Fruit fly (Drosophila melanogaster) whole organism, embryonic: ENCODE data around the gene upSET.
A peak's percentile ranks its signal among the peaks of the same experiment; 100 is the strongest.

ENCODE experiments used
- Abd-B ChIP-seq: fragments of 200-800 bp; sonication (Bioruptor generic); optimal IDR thresholded peaks from 2 replicates; lab custom pipeline; 2018; ENCODE audit warnings: missing biosample characterization, mild to moderate bottlenecking, missing genetic modification characterization, moderate library complexity
- Adf1 ChIP-seq: fragments of 200-800 bp; sonication (Bioruptor generic); IDR thresholded peaks from 2 replicates; pipeline ENCODE4 v1.3.6; 2022; ENCODE audit warnings: missing biosample characterization, missing genetic modification characterization
- Blimp-1 ChIP-seq: fragments of 200-800 bp; sonication (Bioruptor generic); optimal IDR thresholded peaks from 3 replicates; lab custom pipeline; 2018; ENCODE audit warnings: missing biosample characterization, missing genetic modification characterization, mild to moderate bottlenecking, moderate library complexity, missing genetic modification reagents
- CG10209 ChIP-seq: fragments of 200-800 bp; sonication (Bioruptor generic); optimal IDR thresholded peaks from 3 replicates; lab custom pipeline; 2017; ENCODE audit warnings: missing biosample characterization, mild to moderate bottlenecking, missing genetic modification characterization, missing genetic modification reagents
- CG11504 ChIP-seq: fragments of 200-800 bp; sonication (Bioruptor generic); optimal IDR thresholded peaks from 3 replicates; lab custom pipeline; 2019; ENCODE audit warnings: missing biosample characterization, mild to moderate bottlenecking, missing genetic modification characterization, moderate library complexity
- CG12104 ChIP-seq: fragments of 200-800 bp; sonication (Bioruptor generic); optimal IDR thresholded peaks from 3 replicates; lab custom pipeline; 2016; ENCODE audit warnings: missing biosample characterization, missing genetic modification characterization
- CG12236 ChIP-seq: fragments of 200-800 bp; sonication (Bioruptor generic); optimal IDR thresholded peaks from 2 replicates; lab custom pipeline; 2016; ENCODE audit warnings: missing biosample characterization, missing genetic modification characterization
- CG13123 ChIP-seq: fragments of 200-800 bp; sonication (Bioruptor generic); optimal IDR thresholded peaks from 2 replicates; lab custom pipeline; 2016; ENCODE audit warnings: missing biosample characterization, missing genetic modification characterization
- CG15073 ChIP-seq: fragments of 200-800 bp; sonication (Bioruptor generic); optimal IDR thresholded peaks from 2 replicates; lab custom pipeline; 2016; ENCODE audit warnings: missing biosample characterization, missing genetic modification characterization
- CG17361 ChIP-seq: fragments of 200-800 bp; sonication (Bioruptor generic); IDR thresholded peaks from 3 replicates; pipeline ENCODE4 v1.3.6; 2022; ENCODE audit warnings: missing biosample characterization, missing genetic modification characterization
- CG17829 ChIP-seq: fragments of 200-800 bp; optimal IDR thresholded peaks from 2 replicates; lab custom pipeline; 2019; ENCODE audit warnings: missing biosample characterization, mild to moderate bottlenecking, missing genetic modification characterization, moderate library complexity
- CG1832 ChIP-seq: fragments of 200-800 bp; sonication (Bioruptor generic); optimal IDR thresholded peaks from 2 replicates; lab custom pipeline; 2017; ENCODE audit warnings: missing biosample characterization, mild to moderate bottlenecking, missing genetic modification characterization, inconsistent platforms
- CG18619 ChIP-seq: fragments of 200-800 bp; sonication (Bioruptor generic); optimal IDR thresholded peaks from 3 replicates; lab custom pipeline; 2017; ENCODE audit warnings: missing biosample characterization, mild to moderate bottlenecking, missing genetic modification characterization
- CG2129 ChIP-seq: fragments of 200-800 bp; sonication (Bioruptor generic); IDR thresholded peaks from 2 replicates; pipeline ENCODE4 v1.3.6; 2022; ENCODE audit warnings: missing biosample characterization, missing genetic modification characterization; ENCODE audit not compliant: partially characterized antibody
- CG30020 ChIP-seq: fragments of 200-800 bp; optimal IDR thresholded peaks from 2 replicates; lab custom pipeline; 2019; ENCODE audit warnings: missing biosample characterization, mild to moderate bottlenecking, missing genetic modification characterization, moderate library complexity
- CG4282 ChIP-seq: fragments of 200-800 bp; sonication (Bioruptor generic); optimal IDR thresholded peaks from 2 replicates; lab custom pipeline; 2016; ENCODE audit warnings: missing biosample characterization, missing genetic modification characterization
- CG5953 ChIP-seq: fragments of 200-800 bp; sonication (Bioruptor generic); IDR thresholded peaks from 2 replicates; pipeline ENCODE4 v1.3.6; 2022; ENCODE audit warnings: missing biosample characterization, missing genetic modification characterization
- CG6254 ChIP-seq: fragments of 200-800 bp; sonication (Bioruptor generic); optimal IDR thresholded peaks from 3 replicates; lab custom pipeline; 2017; ENCODE audit warnings: mild to moderate bottlenecking, missing biosample characterization, missing genetic modification reagents, missing genetic modification characterization
- CG6654 ChIP-seq: fragments of 200-800 bp; sonication (Bioruptor generic); optimal IDR thresholded peaks from 2 replicates; lab custom pipeline; 2017; ENCODE audit warnings: missing biosample characterization, mild to moderate bottlenecking, missing genetic modification characterization
- CG6765 ChIP-seq: fragments of 200-800 bp; sonication (Bioruptor generic); optimal IDR thresholded peaks from 3 replicates; lab custom pipeline; 2017; ENCODE audit warnings: missing biosample characterization, mild to moderate bottlenecking, missing genetic modification characterization
- CG6854 ChIP-seq: fragments of 200-800 bp; sonication (Bioruptor generic); optimal IDR thresholded peaks from 3 replicates; lab custom pipeline; 2017; ENCODE audit warnings: missing biosample characterization, mild to moderate bottlenecking, missing genetic modification characterization
- CG7928 ChIP-seq: fragments of 200-800 bp; sonication (Bioruptor generic); optimal IDR thresholded peaks from 2 replicates; lab custom pipeline; 2017; ENCODE audit warnings: missing biosample characterization, mild to moderate bottlenecking, missing genetic modification characterization
- Dbx ChIP-seq: fragments of 200-800 bp; sonication (Bioruptor generic); IDR thresholded peaks from 3 replicates; pipeline ENCODE4 v1.3.6; 2022; ENCODE audit warnings: missing biosample characterization, missing genetic modification characterization
- Dfd ChIP-seq, 2 experiments: fragments of >200 bp; optimal IDR thresholded peaks; 2 replicates each; lab custom pipeline; 2017; ENCODE audit warnings: missing biosample characterization in 2 of 2, missing genetic modification characterization in 2 of 2
- H2.0 ChIP-seq: fragments of 200-800 bp; sonication (Bioruptor generic); IDR thresholded peaks from 2 replicates; pipeline ENCODE4 v1.3.6; 2022; ENCODE audit warnings: missing biosample characterization, missing genetic modification characterization
- Lpt ChIP-seq: fragments of >200 bp; optimal IDR thresholded peaks from 2 replicates; lab custom pipeline; 2018; ENCODE audit warnings: missing biosample characterization, missing genetic modification characterization
- Max ChIP-seq: fragments of 200-800 bp; sonication (Bioruptor generic); optimal IDR thresholded peaks from 2 replicates; lab custom pipeline; 2016; ENCODE audit warnings: missing biosample characterization, mild to moderate bottlenecking, missing genetic modification characterization
- NK7.1 ChIP-seq: fragments of 200-800 bp; sonication (Bioruptor generic); optimal IDR thresholded peaks from 3 replicates; lab custom pipeline; 2016; ENCODE audit warnings: missing biosample characterization, missing genetic modification characterization
- Ravus ChIP-seq: fragments of 200-800 bp; sonication (Bioruptor generic); IDR thresholded peaks from 2 replicates; pipeline ENCODE4 v1.3.6; 2022; ENCODE audit warnings: missing biosample characterization, missing genetic modification characterization
- Side ChIP-seq: fragments of 200-800 bp; sonication (Bioruptor generic); optimal IDR thresholded peaks from 2 replicates; lab custom pipeline; 2016; ENCODE audit warnings: missing biosample characterization, missing genetic modification characterization
- Sox100B ChIP-seq: fragments of 200-800 bp; sonication (Bioruptor generic); optimal IDR thresholded peaks from 3 replicates; lab custom pipeline; 2018; ENCODE audit warnings: missing biosample characterization, mild to moderate bottlenecking, missing genetic modification characterization
- chn ChIP-seq: fragments of 200-800 bp; sonication (Bioruptor generic); optimal IDR thresholded peaks from 2 replicates; lab custom pipeline; 2016; ENCODE audit warnings: missing biosample characterization, missing genetic modification characterization
- crol ChIP-seq: fragments of 200-800 bp; sonication (Bioruptor generic); IDR thresholded peaks from 2 replicates; pipeline ENCODE4 v1.3.6; 2022; ENCODE audit warnings: missing biosample characterization, missing genetic modification characterization
- dan ChIP-seq: fragments of 200-800 bp; sonication (Bioruptor generic); IDR thresholded peaks from 2 replicates; pipeline ENCODE4 v1.3.6; 2022; ENCODE audit warnings: missing biosample characterization, missing genetic modification characterization
- gce ChIP-seq: fragments of 200-800 bp; sonication (Bioruptor generic); IDR thresholded peaks from 3 replicates; pipeline ENCODE4 v1.3.6; 2022; ENCODE audit warnings: missing biosample characterization, missing genetic modification characterization
- gcm2 ChIP-seq: fragments of 200-800 bp; sonication (Bioruptor generic); optimal IDR thresholded peaks from 2 replicates; lab custom pipeline; 2016; ENCODE audit warnings: missing biosample characterization, missing genetic modification characterization
- gt ChIP-seq: fragments of 200-800 bp; sonication (Bioruptor generic); IDR thresholded peaks from 2 replicates; pipeline ENCODE4 v1.3.6; 2022; ENCODE audit warnings: missing biosample characterization, missing genetic modification characterization
- hkb ChIP-seq, 2 experiments: fragments of 200-800 bp in 1 of 2; fragments of >200 bp in 1 of 2; sonication (Bioruptor generic) in 1 of 2; IDR thresholded peaks in 1 of 2; optimal IDR thresholded peaks in 1 of 2; 2 replicates each; pipeline versions ENCODE4 v1.3.6 to Lab custom; 2017 to 2022; ENCODE audit warnings: missing biosample characterization in 1 of 2, missing genetic modification characterization in 1 of 2
- knrl ChIP-seq: fragments of 200-800 bp; sonication (Bioruptor generic); IDR thresholded peaks from 3 replicates; pipeline ENCODE4 v1.3.6; 2022; ENCODE audit warnings: missing biosample characterization, missing genetic modification characterization; ENCODE audit not compliant: partially characterized antibody
- nom ChIP-seq: fragments of 200-800 bp; sonication (Bioruptor generic); optimal IDR thresholded peaks from 2 replicates; lab custom pipeline; 2017; ENCODE audit warnings: missing biosample characterization, missing genetic modification characterization, mild to moderate bottlenecking, moderate library complexity, missing genetic modification reagents
- odd ChIP-seq: fragments of 200-800 bp; sonication (Bioruptor generic); optimal IDR thresholded peaks from 2 replicates; lab custom pipeline; 2017; ENCODE audit warnings: missing biosample characterization, mild to moderate bottlenecking, missing genetic modification characterization
- row ChIP-seq: fragments of 200-800 bp; sonication (Bioruptor generic); IDR thresholded peaks from 3 replicates; pipeline ENCODE4 v1.3.6; 2022; ENCODE audit warnings: missing biosample characterization, missing genetic modification characterization
- run ChIP-seq: fragments of 200-800 bp; sonication (Bioruptor generic); optimal IDR thresholded peaks from 3 replicates; lab custom pipeline; 2018; ENCODE audit warnings: missing biosample characterization, mild to moderate bottlenecking, missing genetic modification characterization
- sd ChIP-seq: fragments of 200-800 bp; sonication (Bioruptor generic); optimal IDR thresholded peaks from 3 replicates; lab custom pipeline; 2018; ENCODE audit warnings: missing biosample characterization, mild to moderate bottlenecking, missing genetic modification characterization, moderate library complexity
- seq ChIP-seq: fragments of 200-800 bp; sonication (Bioruptor generic); IDR thresholded peaks from 2 replicates; pipeline ENCODE4 v1.3.6; 2022; ENCODE audit warnings: missing biosample characterization, missing genetic modification characterization
- stwl ChIP-seq: fragments of 200-800 bp; sonication (Bioruptor generic); optimal IDR thresholded peaks from 3 replicates; lab custom pipeline; 2018; ENCODE audit warnings: missing biosample characterization, mild to moderate bottlenecking, missing genetic modification characterization, moderate library complexity
- sug ChIP-seq: fragments of 200-800 bp; optimal IDR thresholded peaks from 2 replicates; lab custom pipeline; 2019; ENCODE audit warnings: missing biosample characterization, mild to moderate bottlenecking, missing genetic modification characterization, moderate library complexity
- zen ChIP-seq: fragments of 200-800 bp; sonication (Bioruptor generic); optimal IDR thresholded peaks from 3 replicates; lab custom pipeline; 2018; ENCODE audit warnings: missing biosample characterization, mild to moderate bottlenecking, missing genetic modification characterization, moderate library complexity
- zfh1 ChIP-seq: fragments of 200-800 bp; sonication (Bioruptor generic); IDR thresholded peaks from 3 replicates; pipeline ENCODE4 v1.3.6; 2022; ENCODE audit warnings: missing biosample characterization, missing genetic modification characterization

The upSET gene

dm6 chr3L:14028485-14029384 lies 26.8 kb downstream of the upSET start, which contains the start of gene Ptip (continued):
- TF ChIP-seq CG6654 (GFP tag; lab: Kevin White, UChicago): no peak
- peak; percentile 81 for TF ChIP-seq Abd-B (GFP tag; lab: Kevin White, UChicago)
- no peak for TF ChIP-seq run (tag; lab: Kevin White, UChicago)
- TF ChIP-seq CG30020 (tag; lab: Kevin White, UChicago): peak; percentile 37
- TF ChIP-seq CG12104 (GFP tag; lab: Kevin White, UChicago): no peak
- TF ChIP-seq CG6854 (GFP tag; lab: Kevin White, UChicago): no peak
- TF ChIP-seq Dfd (GFP tag; optimal IDR thresholded peaks at IDR 0.05; lab: Kevin White, UChicago): no peak
- TF ChIP-seq knrl (GFP tag; lab: Robert Waterston, UW): peak; percentile 97
- TF ChIP-seq Side (GFP tag; lab: Kevin White, UChicago): peak; percentile 35
- TF ChIP-seq CG15073 (GFP tag; lab: Kevin White, UChicago): no peak
- TF ChIP-seq Dbx: peak; percentile 46; the same call in 1 of the 3 replicates
- TF ChIP-seq hkb (optimal IDR thresholded peaks at IDR 0.05; lab: Kevin White, UChicago): no peak
- TF ChIP-seq hkb (GFP tag; IDR thresholded peaks at IDR 0.05; lab: Robert Waterston, UW): peak; percentile 67
- peak; percentile 67 for TF ChIP-seq stwl (tag; lab: Kevin White, UChicago)
- TF ChIP-seq gcm2 (GFP tag; lab: Kevin White, UChicago): no peak
- TF ChIP-seq CG17829 (tag; lab: Kevin White, UChicago): peak; percentile 11
- no peak for TF ChIP-seq Sox100B (GFP tag; lab: Kevin White, UChicago)
- 0 out of 3 replicates have a peak, but pooled peaks have one; percentile 34 for TF ChIP-seq zfh1 (GFP tag; lab: Robert Waterston, UW)
- TF ChIP-seq CG1832 (GFP tag; lab: Kevin White, UChicago): no peak
- TF ChIP-seq chn (GFP tag; lab: Kevin White, UChicago): peak; percentile 78
- no peak for TF ChIP-seq CG17361 (GFP tag; lab: Robert Waterston, UW)
- no peak for TF ChIP-seq Lpt (GFP tag; lab: Kevin White, UChicago)
- peak; percentile 81 for TF ChIP-seq seq (GFP tag; lab: Robert Waterston, UW)
- TF ChIP-seq CG18619 (GFP tag; lab: Kevin White, UChicago): peak; percentile 30
- TF ChIP-seq Blimp-1 (GFP tag; lab: Kevin White, UChicago): peak; percentile 94
- TF ChIP-seq dan (GFP tag; lab: Robert Waterston, UW): no peak
- TF ChIP-seq CG12236 (GFP tag; lab: Kevin White, UChicago): no peak
- no peak for TF ChIP-seq CG7928
- peak; percentile 83 for TF ChIP-seq row (GFP tag; lab: Robert Waterston, UW)
- TF ChIP-seq CG6765 (GFP tag; lab: Kevin White, UChicago): peak; percentile 22
- peak; percentile 39; the same call in 1 of the 2 replicates for TF ChIP-seq H2.0
- TF ChIP-seq sug (tag; lab: Kevin White, UChicago): peak; percentile 21
- TF ChIP-seq CG11504 (tag; lab: Kevin White, UChicago): no peak
- no peak for TF ChIP-seq gt (GFP tag; lab: Robert Waterston, UW)
- TF ChIP-seq CG2129 (GFP tag; lab: Robert Waterston, UW): peak; percentile 89
- TF ChIP-seq Ravus (GFP tag; lab: Robert Waterston, UW): no peak
- no peak for TF ChIP-seq sd (tag; lab: Kevin White, UChicago)
- peak; percentile 34 for TF ChIP-seq odd (GFP tag; lab: Kevin White, UChicago)
- no peak for TF ChIP-seq CG5953 (GFP tag; lab: Robert Waterston, UW)
- TF ChIP-seq Adf1 (GFP tag; lab: Robert Waterston, UW): peak; percentile 12
- TF ChIP-seq crol (GFP tag; lab: Robert Waterston, UW): no peak
- TF ChIP-seq Max: peak; percentile 41
- TF ChIP-seq CG13123 (GFP tag; lab: Kevin White, UChicago): no peak
- TF ChIP-seq CG10209 (GFP tag; lab: Kevin White, UChicago): no peak
- peak; percentile 23 for TF ChIP-seq CG4282
- TF ChIP-seq CG6254 (GFP tag; lab: Kevin White, UChicago): peak; percentile 100
- TF ChIP-seq zen (tag; lab: Kevin White, UChicago): peak; percentile 91
- TF ChIP-seq gce: no peak
- no peak for TF ChIP-seq nom (GFP tag; lab: Kevin White, UChicago)
- peak; percentile 1 for TF ChIP-seq NK7.1 (GFP tag; lab: Kevin White, UChicago)
